Worm (Caenorhabditis elegans) whole organism, L3 larva: ENCODE measurements around the gene his-61.

Experiments
- ZK546.5 ChIP-seq: sonication (generic microtip); optimal IDR thresholded peaks from 2 replicates; lab custom pipeline; 2017; ENCODE audit warnings: missing biosample characterization, missing genetic modification characterization
- ama-1 ChIP-seq: fragments of 150-350 bp; optimal IDR thresholded peaks from 2 replicates; lab custom pipeline; 2018
- ceh-16 ChIP-seq: sonication (generic microtip); optimal IDR thresholded peaks from 2 replicates; lab custom pipeline; 2017; ENCODE audit warnings: missing biosample characterization, missing genetic modification characterization
- ceh-28 ChIP-seq: fragments of 150-350 bp; optimal IDR thresholded peaks from 2 replicates; lab custom pipeline; 2014; ENCODE audit warnings: missing biosample characterization, missing genetic modification reagents, missing genetic modification characterization
- ceh-9 ChIP-seq: sonication (generic microtip); optimal IDR thresholded peaks from 2 replicates; lab custom pipeline; 2018; ENCODE audit warnings: missing biosample characterization, missing genetic modification characterization
- egl-5 ChIP-seq: fragments of 150-350 bp; optimal IDR thresholded peaks from 2 replicates; lab custom pipeline; 2017; ENCODE audit warnings: missing biosample characterization, missing genetic modification reagents, missing genetic modification characterization, inconsistent platforms
- elt-2 ChIP-seq: sonication (generic microtip); optimal IDR thresholded peaks from 2 replicates; lab custom pipeline; 2016; ENCODE audit warnings: missing genetic modification reagents, mild to moderate bottlenecking, missing genetic modification characterization, missing compliant biosample characterization
- fos-1 ChIP-seq: fragments of 150-350 bp; optimal IDR thresholded peaks from 2 replicates; lab custom pipeline; 2014; ENCODE audit warnings: missing biosample characterization, missing genetic modification characterization
- nhr-25 ChIP-seq: sonication (generic microtip); optimal IDR thresholded peaks from 2 replicates; lab custom pipeline; 2017; ENCODE audit warnings: missing biosample characterization, missing genetic modification characterization
- pqm-1 ChIP-seq: fragments of 150-350 bp; optimal IDR thresholded peaks from 2 replicates; lab custom pipeline; 2017; ENCODE audit warnings: missing biosample characterization, missing genetic modification characterization, inconsistent platforms

ce11 chrIV:7499302-7499701, 13.3 kb upstream of the his-61 start:
- TF ChIP-seq fos-1 (tag; lab: Kevin White, UChicago) (no peak), pqm-1 (tag; lab: Kevin White, UChicago) (no peak), nhr-25 (tag; lab: Kevin White, UChicago) (no peak), ZK546.5 (no peak), egl-5 (tag; lab: Kevin White, UChicago) (no peak), ceh-9 (tag; lab: Kevin White, UChicago) (no peak), ama-1 (lab: Kevin White, UChicago) (no peak), ceh-16 (tag; lab: Kevin White, UChicago) (no peak), ceh-28 (tag; lab: Kevin White, UChicago) (no peak), elt-2 (no peak)
